Fruit fly (Drosophila melanogaster) whole organism, embryonic: ENCODE measurements around the gene Rhp.

Experiments used
- Aef1 ChIP-seq: fragments of 200-800 bp; sonication (Bioruptor generic); IDR thresholded peaks from 3 replicates; pipeline ENCODE4 v1.3.6; 2022; ENCODE audit warnings: missing biosample characterization, missing genetic modification characterization
- B-H1 ChIP-seq: fragments of 200-800 bp; sonication (Bioruptor generic); IDR thresholded peaks from 3 replicates; pipeline ENCODE4 v1.3.6; 2022; ENCODE audit warnings: missing biosample characterization, missing genetic modification characterization
- Bteb2 ChIP-seq: fragments of 200-800 bp; sonication (Bioruptor generic); optimal IDR thresholded peaks from 2 replicates; lab custom pipeline; 2016; ENCODE audit warnings: missing biosample characterization, missing genetic modification characterization
- CG1024 ChIP-seq: fragments of 200-800 bp; sonication (Bioruptor generic); IDR thresholded peaks from 2 replicates; pipeline ENCODE4 v1.3.6; 2022; ENCODE audit warnings: missing biosample characterization, missing genetic modification characterization
- CG10565 ChIP-seq: fragments of 200-800 bp; sonication (Bioruptor generic); optimal IDR thresholded peaks from 3 replicates; lab custom pipeline; 2016; ENCODE audit warnings: missing biosample characterization, mild to moderate bottlenecking, missing genetic modification characterization
- CG11504 ChIP-seq: fragments of 200-800 bp; sonication (Bioruptor generic); optimal IDR thresholded peaks from 3 replicates; lab custom pipeline; 2019; ENCODE audit warnings: missing biosample characterization, mild to moderate bottlenecking, missing genetic modification characterization, moderate library complexity
- CG12155 ChIP-seq: fragments of 200-800 bp; sonication (Bioruptor generic); optimal IDR thresholded peaks from 3 replicates; lab custom pipeline; 2016; ENCODE audit warnings: missing biosample characterization, missing genetic modification characterization
- CG14710 ChIP-seq: fragments of 200-800 bp; sonication (Bioruptor generic); optimal IDR thresholded peaks from 3 replicates; lab custom pipeline; 2019; ENCODE audit warnings: missing biosample characterization, mild to moderate bottlenecking, missing genetic modification characterization, moderate library complexity
- CG1647 ChIP-seq: fragments of 200-800 bp; sonication (Bioruptor generic); optimal IDR thresholded peaks from 3 replicates; lab custom pipeline; 2016; ENCODE audit warnings: missing biosample characterization, missing genetic modification characterization
- CG17186 ChIP-seq: fragments of 200-800 bp; sonication (Bioruptor generic); optimal IDR thresholded peaks from 3 replicates; lab custom pipeline; 2017; ENCODE audit warnings: missing biosample characterization, missing genetic modification reagents, missing genetic modification characterization
- CG17612 ChIP-seq: fragments of 200-800 bp; sonication (Bioruptor generic); IDR thresholded peaks from 2 replicates; pipeline ENCODE4 v1.3.6; 2022; ENCODE audit warnings: missing biosample characterization, missing genetic modification characterization
- CG18764 ChIP-seq: fragments of 200-800 bp; sonication (Bioruptor generic); optimal IDR thresholded peaks from 3 replicates; lab custom pipeline; 2016; ENCODE audit warnings: missing biosample characterization, missing genetic modification characterization
- CG2889 ChIP-seq: fragments of 200-800 bp; sonication (Bioruptor generic); IDR thresholded peaks from 3 replicates; pipeline ENCODE4 v1.3.6; 2022; ENCODE audit warnings: missing biosample characterization, missing genetic modification characterization
- CG6272 ChIP-seq: fragments of 200-800 bp; sonication (Bioruptor generic); IDR thresholded peaks from 2 replicates; pipeline ENCODE4 v1.3.6; 2022; ENCODE audit warnings: missing biosample characterization, missing genetic modification characterization
- CG8290 ChIP-seq, 3 experiments: fragments of 200-800 bp; sonication (Bioruptor generic); optimal IDR thresholded peaks; 2 replicates each; lab custom pipeline; 2016 to 2019; ENCODE audit warnings: missing biosample characterization in 3 of 3, missing genetic modification characterization in 3 of 3, mild to moderate bottlenecking in 2 of 3, moderate library complexity in 1 of 3
- CG9797 ChIP-seq: fragments of 200-800 bp; sonication (Bioruptor generic); optimal IDR thresholded peaks from 3 replicates; lab custom pipeline; 2018; ENCODE audit warnings: missing biosample characterization, mild to moderate bottlenecking, missing genetic modification characterization
- Dfd ChIP-seq, 2 experiments: fragments of >200 bp; optimal IDR thresholded peaks; 2 replicates each; lab custom pipeline; 2017; ENCODE audit warnings: missing biosample characterization in 2 of 2, missing genetic modification characterization in 2 of 2
- Dip2 ChIP-seq: fragments of 200-800 bp; sonication (Bioruptor generic); IDR thresholded peaks from 2 replicates; pipeline ENCODE4 v1.3.6; 2022; ENCODE audit warnings: missing biosample characterization, missing genetic modification characterization
- Elba2 ChIP-seq: fragments of 200-800 bp; sonication (Bioruptor generic); optimal IDR thresholded peaks from 3 replicates; lab custom pipeline; 2016; ENCODE audit warnings: missing biosample characterization, missing genetic modification characterization
- HLH4C ChIP-seq: fragments of 200-800 bp; sonication (Bioruptor generic); IDR thresholded peaks from 3 replicates; pipeline ENCODE4 v1.3.6; 2022; ENCODE audit warnings: missing biosample characterization, missing genetic modification characterization; ENCODE audit not compliant: partially characterized antibody
- Hmx ChIP-seq: fragments of 200-800 bp; sonication (Bioruptor generic); optimal IDR thresholded peaks from 2 replicates; lab custom pipeline; 2016; ENCODE audit warnings: missing biosample characterization, missing genetic modification characterization
- Lim3 ChIP-seq: fragments of 200-800 bp; sonication (Bioruptor generic); IDR thresholded peaks from 2 replicates; pipeline ENCODE4 v1.3.6; 2022; ENCODE audit warnings: missing biosample characterization, missing genetic modification characterization
- Med ChIP-seq: fragments of 200-800 bp; sonication (Bioruptor generic); peaks from one replicate; lab custom pipeline; 2016; ENCODE audit warnings: missing biosample characterization, missing genetic modification characterization, mild to moderate bottlenecking, inconsistent platforms, moderate library complexity
- Scr ChIP-seq: fragments of 200-800 bp; sonication (Bioruptor generic); IDR thresholded peaks from 2 replicates; pipeline ENCODE4 v1.3.6; 2022; ENCODE audit warnings: missing biosample characterization, missing genetic modification characterization; ENCODE audit not compliant: partially characterized antibody
- YL-1 ChIP-seq: fragments of 200-800 bp; sonication (Bioruptor generic); optimal IDR thresholded peaks from 3 replicates; lab custom pipeline; 2017; ENCODE audit warnings: missing biosample characterization, mild to moderate bottlenecking, missing genetic modification characterization
- amos ChIP-seq: fragments of 200-800 bp; sonication (Bioruptor generic); IDR thresholded peaks from 2 replicates; pipeline ENCODE4 v1.3.6; 2022; ENCODE audit warnings: missing biosample characterization, missing genetic modification characterization; ENCODE audit not compliant: partially characterized antibody
- dm ChIP-seq: fragments of 200-800 bp; sonication (Bioruptor generic); optimal IDR thresholded peaks from 3 replicates; lab custom pipeline; 2016; ENCODE audit warnings: missing biosample characterization, missing genetic modification characterization
- ewg ChIP-seq: fragments of 200-800 bp; sonication (Bioruptor generic); optimal IDR thresholded peaks from 3 replicates; lab custom pipeline; 2017; ENCODE audit warnings: mild to moderate bottlenecking, missing biosample characterization, missing genetic modification reagents, missing genetic modification characterization
- exex ChIP-seq: fragments of 200-800 bp; sonication (Bioruptor generic); optimal IDR thresholded peaks from 4 replicates; lab custom pipeline; 2018; ENCODE audit warnings: missing biosample characterization, mild to moderate bottlenecking, missing genetic modification characterization, moderate library complexity
- fd64A ChIP-seq: fragments of 200-800 bp; sonication (Bioruptor generic); optimal IDR thresholded peaks from 3 replicates; lab custom pipeline; 2018; ENCODE audit warnings: missing biosample characterization, mild to moderate bottlenecking, missing genetic modification characterization
- gro ChIP-seq: fragments of 200-800 bp; sonication (Bioruptor generic); optimal IDR thresholded peaks from 2 replicates; lab custom pipeline; 2016; ENCODE audit warnings: missing biosample characterization, missing genetic modification characterization
- luna ChIP-seq: fragments of 200-800 bp; sonication (Bioruptor generic); optimal IDR thresholded peaks from 2 replicates; lab custom pipeline; 2016; ENCODE audit warnings: missing biosample characterization, missing genetic modification characterization
- mld ChIP-seq: fragments of 200-800 bp; sonication (Bioruptor generic); IDR thresholded peaks from 3 replicates; pipeline ENCODE4 v1.3.6; 2022; ENCODE audit warnings: missing biosample characterization, missing genetic modification characterization; ENCODE audit not compliant: partially characterized antibody
- pum ChIP-seq: fragments of 200-800 bp; sonication (Bioruptor generic); optimal IDR thresholded peaks from 2 replicates; lab custom pipeline; 2016; ENCODE audit warnings: missing biosample characterization, missing genetic modification characterization
- ranshi ChIP-seq: fragments of 200-800 bp; sonication (Bioruptor generic); IDR thresholded peaks from 2 replicates; pipeline ENCODE4 v1.3.6; 2022; ENCODE audit warnings: missing biosample characterization, missing genetic modification characterization
- row ChIP-seq: fragments of 200-800 bp; sonication (Bioruptor generic); IDR thresholded peaks from 3 replicates; pipeline ENCODE4 v1.3.6; 2022; ENCODE audit warnings: missing biosample characterization, missing genetic modification characterization
- slp2 ChIP-seq: fragments of 200-800 bp; sonication (Bioruptor generic); optimal IDR thresholded peaks from 2 replicates; lab custom pipeline; 2016; ENCODE audit warnings: missing biosample characterization, missing genetic modification characterization
- stwl ChIP-seq: fragments of 200-800 bp; sonication (Bioruptor generic); optimal IDR thresholded peaks from 3 replicates; lab custom pipeline; 2018; ENCODE audit warnings: missing biosample characterization, mild to moderate bottlenecking, missing genetic modification characterization, moderate library complexity
- zen ChIP-seq: fragments of 200-800 bp; sonication (Bioruptor generic); optimal IDR thresholded peaks from 3 replicates; lab custom pipeline; 2018; ENCODE audit warnings: missing biosample characterization, mild to moderate bottlenecking, missing genetic modification characterization, moderate library complexity

Gene Rhp

DNA sequence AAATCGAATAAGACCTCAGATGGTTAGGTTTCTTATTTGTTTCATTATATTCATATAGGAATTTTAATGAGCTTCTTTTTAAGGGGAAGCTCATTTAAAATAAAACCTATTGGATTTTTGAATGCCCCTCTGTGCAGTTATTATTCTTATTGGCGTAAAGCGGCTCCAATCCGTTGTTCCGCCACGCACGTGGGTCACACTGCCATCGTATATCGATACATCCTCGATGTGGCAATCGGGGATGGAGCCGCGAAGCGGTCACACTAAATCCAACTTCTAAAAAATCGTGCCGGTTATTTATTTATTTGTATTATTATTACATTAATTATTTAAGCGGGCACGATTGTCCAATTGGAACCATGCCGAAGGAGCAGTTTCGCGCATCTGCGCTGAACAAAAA is 26.0 kb upstream of the Rhp start, which contains the start of gene Polr3A (continued):
- no peak for TF ChIP-seq CG11504 (tag; lab: Kevin White, UChicago)
- peak; percentile 88 for TF ChIP-seq CG14710 (tag; lab: Kevin White, UChicago)
- peak; percentile 18 for TF ChIP-seq Med (GFP tag; lab: Kevin White, UChicago)
- TF ChIP-seq dm (GFP tag; lab: Kevin White, UChicago) = peak; percentile 27
- TF ChIP-seq fd64A = no peak
- no peak for TF ChIP-seq Hmx (GFP tag; lab: Kevin White, UChicago)
- TF ChIP-seq gro = no peak
- peak; percentile 49 for TF ChIP-seq zen (tag; lab: Kevin White, UChicago)
- TF ChIP-seq CG10565 = no peak
- TF ChIP-seq Dfd (GFP tag; optimal IDR thresholded peaks at IDR 0.05; lab: Kevin White, UChicago) = no peak
- TF ChIP-seq YL-1 = peak; percentile 5
- TF ChIP-seq ewg (GFP tag; lab: Kevin White, UChicago) = no peak
- TF ChIP-seq luna (GFP tag; lab: Kevin White, UChicago) = no peak
- TF ChIP-seq CG17186 (GFP tag; lab: Kevin White, UChicago) = peak; percentile 74
- peak; percentile 7; the same call in 1 of the 3 replicates for TF ChIP-seq row (GFP tag; lab: Robert Waterston, UW)
- TF ChIP-seq CG6272 (GFP tag; lab: Robert Waterston, UW) = no peak
- TF ChIP-seq CG12155 (GFP tag; lab: Kevin White, UChicago) = no peak
- TF ChIP-seq ranshi = no peak
- TF ChIP-seq Lim3 (GFP tag; lab: Robert Waterston, UW) = no peak
- TF ChIP-seq CG1024 (GFP tag; lab: Robert Waterston, UW) = no peak
- TF ChIP-seq CG8290 (GFP tag; optimal IDR thresholded peaks at IDR 0.05; lab: Kevin White, UChicago) = no peak
- no peak for TF ChIP-seq CG8290 (tag; optimal IDR thresholded peaks at IDR 0.05; lab: Kevin White, UChicago)
- TF ChIP-seq pum (GFP tag; lab: Kevin White, UChicago) = no peak
- peak; percentile 71 for TF ChIP-seq amos (GFP tag; lab: Robert Waterston, UW)
- TF ChIP-seq CG9797 (GFP tag; lab: Kevin White, UChicago) = peak; percentile 70
- peak; percentile 48 for TF ChIP-seq stwl (tag; lab: Kevin White, UChicago)
- TF ChIP-seq Scr (GFP tag; lab: Robert Waterston, UW) = peak; percentile 62
- TF ChIP-seq CG1647 (GFP tag; lab: Kevin White, UChicago) = no peak
- TF ChIP-seq B-H1 (GFP tag; lab: Robert Waterston, UW) = no peak
- TF ChIP-seq CG2889 (GFP tag; lab: Robert Waterston, UW) = no peak
- peak; percentile 96 for TF ChIP-seq Elba2 (GFP tag; lab: Kevin White, UChicago)
- TF ChIP-seq slp2 (GFP tag; lab: Kevin White, UChicago) = no peak
- TF ChIP-seq Bteb2 (GFP tag; lab: Kevin White, UChicago) = no peak
- no peak for TF ChIP-seq Dip2 (GFP tag; lab: Robert Waterston, UW)
- TF ChIP-seq mld = 0 out of 3 replicates have a peak, but pooled peaks have one; percentile 18
- TF ChIP-seq HLH4C (GFP tag; lab: Robert Waterston, UW) = peak; percentile 62
- no peak for TF ChIP-seq Aef1 (GFP tag; lab: Robert Waterston, UW)
- TF ChIP-seq CG17612 (GFP tag; lab: Robert Waterston, UW) = no peak

DNA sequence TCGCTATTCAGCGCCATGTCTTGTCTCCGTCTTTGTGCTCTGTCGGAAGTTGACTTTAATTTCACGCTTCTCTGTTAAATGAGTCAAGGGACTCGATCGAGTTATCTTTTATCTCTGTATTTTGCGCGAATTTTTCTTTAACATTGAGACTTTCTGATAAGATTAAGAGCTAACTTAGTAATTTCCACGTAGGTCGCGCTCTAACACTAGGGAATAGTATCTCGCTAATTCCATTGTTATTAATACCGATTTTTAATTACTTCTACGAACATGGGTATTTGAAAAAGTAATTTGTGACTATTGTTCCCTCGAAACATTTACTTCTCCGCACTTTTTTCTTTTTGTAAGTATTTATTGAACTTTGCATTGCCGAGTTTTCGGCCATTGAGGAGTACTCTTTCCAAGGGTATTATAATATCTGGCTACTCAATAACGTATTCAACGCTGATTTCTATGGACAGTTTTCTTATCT is 22.3 kb upstream of the Rhp start, which contains the start of gene CG8952:
TSS of gene CG8952 (minus strand) at position 51 of the 472 bp plus-strand sequence.
- TF ChIP-seq exex (tag; lab: Kevin White, UChicago) (peak; percentile 89), CG18764 (GFP tag; lab: Kevin White, UChicago) (no peak)
